Worm (Caenorhabditis elegans) whole organism, L3 larva: ENCODE results near the gene B0348.10.

Experiments
- ceh-82 ChIP-seq: fragments of 150-350 bp; optimal IDR thresholded peaks from 2 replicates; lab custom pipeline; 2014; ENCODE audit warnings: missing biosample characterization, missing genetic modification characterization
- lin-39 ChIP-seq: fragments of 150-350 bp; optimal IDR thresholded peaks from 2 replicates; lab custom pipeline; 2018; ENCODE audit warnings: missing biosample characterization, missing genetic modification reagents, missing genetic modification characterization
- mdl-1 ChIP-seq: fragments of 150-350 bp; optimal IDR thresholded peaks from 2 replicates; lab custom pipeline; 2014; ENCODE audit warnings: missing biosample characterization, missing genetic modification characterization
- mml-1 ChIP-seq: fragments of 150-350 bp; sonication (generic microtip); optimal IDR thresholded peaks from 3 replicates; lab custom pipeline; 2014; ENCODE audit warnings: missing biosample characterization, missing genetic modification characterization
- nhr-12 ChIP-seq: fragments of 150-350 bp; optimal IDR thresholded peaks from 2 replicates; lab custom pipeline; 2014; ENCODE audit warnings: missing biosample characterization, missing genetic modification characterization
- nhr-28 ChIP-seq: fragments of 150-350 bp; optimal IDR thresholded peaks from 2 replicates; lab custom pipeline; 2014; ENCODE audit warnings: missing biosample characterization, missing genetic modification characterization
- nhr-77 ChIP-seq: fragments of 150-350 bp; optimal IDR thresholded peaks from 2 replicates; lab custom pipeline; 2014; ENCODE audit warnings: missing biosample characterization, missing genetic modification characterization
- pha-4 ChIP-seq: fragments of 150-350 bp; optimal IDR thresholded peaks from 2 replicates; lab custom pipeline; 2014; ENCODE audit warnings: missing biosample characterization, missing genetic modification reagents, missing genetic modification characterization
- pqm-1 ChIP-seq: fragments of 150-350 bp; optimal IDR thresholded peaks from 2 replicates; lab custom pipeline; 2017; ENCODE audit warnings: missing biosample characterization, missing genetic modification characterization, inconsistent platforms
- skn-1 ChIP-seq: fragments of 150-350 bp; optimal IDR thresholded peaks from 2 replicates; lab custom pipeline; 2014; ENCODE audit warnings: missing biosample characterization, missing genetic modification characterization
- unc-39 ChIP-seq: sonication (generic microtip); optimal IDR thresholded peaks from 4 replicates; lab custom pipeline; 2017; ENCODE audit warnings: missing biosample characterization, missing genetic modification characterization
- unc-62 ChIP-seq: fragments of 150-350 bp; sonication (generic microtip); optimal IDR thresholded peaks from 4 replicates; lab custom pipeline; 2014; ENCODE audit warnings: missing biosample characterization, missing genetic modification reagents, missing genetic modification characterization

- TF ChIP-seq unc-62 (GFP tag; lab: Kevin White, UChicago) (no peak), nhr-12 (tag; lab: Kevin White, UChicago) (no peak), skn-1 (tag; lab: Kevin White, UChicago) (no peak), nhr-28 (no peak), lin-39 (no peak), mdl-1 (tag; lab: Kevin White, UChicago) (no peak), unc-39 (tag; lab: Kevin White, UChicago) (no peak), pha-4 (tag; lab: Kevin White, UChicago) (no peak), ceh-82 (tag; lab: Kevin White, UChicago) (no peak), pqm-1 (tag; lab: Kevin White, UChicago) (no peak), nhr-77 (tag; lab: Kevin White, UChicago) (no peak), mml-1 (tag; lab: Kevin White, UChicago) (no peak)
Measured at ce11 chrV:48622-49021, 40.1 kb upstream of the B0348.10 start, which contains the start of gene B0348.1.
